Fruit fly (Drosophila melanogaster): ENCODE measurements around the gene Hk.

Gene Hk

dm6 chrX:10211128-10211914 lies 52.0 kb downstream of the Hk start (continued):
- TF ChIP-seq gsb-n (tag; optimal IDR thresholded peaks at IDR 0.05) (peak; percentile 18), az2 (GFP tag; optimal IDR thresholded peaks at IDR 0.05) (peak; percentile 30), BtbVII (GFP tag; optimal IDR thresholded peaks at IDR 0.05) (peak; percentile 65), wdn (GFP tag; IDR thresholded peaks at IDR 0.05) (0 out of 2 replicates have a peak, but pooled peaks have one; percentile 4), CG5245 (GFP tag; optimal IDR thresholded peaks at IDR 0.05) (no peak), CG10209 (GFP tag; optimal IDR thresholded peaks at IDR 0.05) (peak; percentile 54), CG33557 (GFP tag; optimal IDR thresholded peaks at IDR 0.05) (no peak), CG1602 (GFP tag; optimal IDR thresholded peaks at IDR 0.05) (peak; percentile 51), CG13624 (GFP tag; optimal IDR thresholded peaks at IDR 0.05) (peak; percentile 38), CG9609 (GFP tag; optimal IDR thresholded peaks at IDR 0.05) (peak; percentile 2), Med (GFP tag) (peak; percentile 81), wek (GFP tag; optimal IDR thresholded peaks at IDR 0.05) (no peak), CG15269 (tag; optimal IDR thresholded peaks at IDR 0.05) (peak; percentile 70), CG2120 (GFP tag; optimal IDR thresholded peaks at IDR 0.05) (peak; percentile 83), CG34376 (GFP tag; optimal IDR thresholded peaks at IDR 0.05) (no peak), dm (GFP tag; optimal IDR thresholded peaks at IDR 0.05) (no peak), jumu (GFP tag; optimal IDR thresholded peaks at IDR 0.05) (peak; percentile 9), Hr51 (GFP tag; optimal IDR thresholded peaks at IDR 0.05) (peak in 1 of 2 experiments; percentile 72), Tbp (GFP tag; optimal IDR thresholded peaks at IDR 0.05) (no peak), CG15696 (tag; optimal IDR thresholded peaks at IDR 0.05) (peak; percentile 21), CG12744 (GFP tag; optimal IDR thresholded peaks at IDR 0.05) (peak; percentile 6), Mad (GFP tag; optimal IDR thresholded peaks at IDR 0.05) (peak; percentile 6), CG12391 (tag; optimal IDR thresholded peaks at IDR 0.05) (peak; percentile 78), CG2129 (GFP tag; IDR thresholded peaks at IDR 0.05; ENCODE audit: partially characterized antibody) (no peak), MTF-1 (GFP tag; optimal IDR thresholded peaks at IDR 0.05; ENCODE audit: borderline replicate concordance) (no peak), zen (tag; optimal IDR thresholded peaks at IDR 0.05) (no peak), ap (GFP tag; IDR thresholded peaks at IDR 0.05) (no peak), Dref (GFP tag; IDR thresholded peaks at IDR 0.05) (no peak), ac (GFP tag; optimal IDR thresholded peaks at IDR 0.05) (no peak), CG33213 (GFP tag; optimal IDR thresholded peaks at IDR 0.05) (no peak), Hand (GFP tag; optimal IDR thresholded peaks at IDR 0.05) (peak; percentile 31), Hr78 (GFP tag; optimal IDR thresholded peaks at IDR 0.05) (peak in 1 of 2 experiments; percentile 55), lmd (GFP tag; IDR thresholded peaks at IDR 0.05) (peak; percentile 41; the same call in 1 of the 2 replicates), twi (tag; optimal IDR thresholded peaks at IDR 0.05) (no peak), grau (tag; optimal IDR thresholded peaks at IDR 0.05) (peak; percentile 80), shn (GFP tag; optimal IDR thresholded peaks at IDR 0.05) (peak; percentile 20), Trl (optimal IDR thresholded peaks at IDR 0.05) (peak; percentile 80 to 81), Trl (GFP tag; optimal IDR thresholded peaks at IDR 0.05) (no peak), prd (optimal IDR thresholded peaks at IDR 0.05) (no peak), prd (GFP tag; IDR thresholded peaks at IDR 0.05) (no peak), ATbp (GFP tag; optimal IDR thresholded peaks at IDR 0.05) (peak; percentile 44), sqz (GFP tag; optimal IDR thresholded peaks at IDR 0.05) (peak; percentile 20), fd3F (GFP tag; optimal IDR thresholded peaks at IDR 0.05) (peak; percentile 63), CG10959 (GFP tag; IDR thresholded peaks at IDR 0.05) (no peak), h (optimal IDR thresholded peaks at IDR 0.05) (no peak), org-1 (GFP tag; optimal IDR thresholded peaks at IDR 0.05) (peak; percentile 55), CG7928 (GFP tag; optimal IDR thresholded peaks at IDR 0.05) (no peak), CG10462 (GFP tag; optimal IDR thresholded peaks at IDR 0.05) (no peak), Blimp-1 (GFP tag; optimal IDR thresholded peaks at IDR 0.05) (peak; percentile 56)

Measured in whole organism, embryonic.